Worm (Caenorhabditis elegans): ENCODE measurements around the gene C09F5.3.

Gene C09F5.3

DNA sequence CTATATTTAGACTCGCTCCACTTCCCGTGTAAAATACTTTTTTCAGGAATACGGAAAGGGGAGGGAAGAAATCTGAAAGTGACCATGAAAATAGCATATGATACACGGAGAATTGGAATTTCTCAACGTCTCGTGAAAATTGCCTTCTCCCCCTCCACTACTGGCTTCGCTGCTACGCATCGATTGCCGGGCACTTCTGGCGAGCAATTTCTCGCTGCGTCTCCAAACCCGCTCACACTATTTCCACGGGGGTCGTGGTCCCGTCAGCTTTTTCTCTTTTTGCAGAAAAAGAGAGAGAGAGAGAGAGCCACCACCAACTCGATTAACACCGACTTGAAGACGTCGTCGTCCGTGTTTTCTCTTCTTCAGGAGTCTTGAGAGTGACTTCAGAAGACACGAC lies 5.9 kb upstream of the C09F5.3 start (continued):
- TF ChIP-seq hlh-11 (tag; optimal IDR thresholded peaks at IDR 0.05) (peak; percentile 30), mep-1 (tag; optimal IDR thresholded peaks at IDR 0.05) (peak; percentile 62), dmd-6 (GFP tag; IDR thresholded peaks at IDR 0.05) (peak; percentile 7; the same call in 1 of the 2 replicates), ctbp-1 (GFP tag; IDR thresholded peaks at IDR 0.05) (peak; percentile 77), F37D6.2 (tag; optimal IDR thresholded peaks at IDR 0.05) (peak; percentile 61), rbr-2 (tag; optimal IDR thresholded peaks at IDR 0.05) (peak; percentile 76)

DNA sequence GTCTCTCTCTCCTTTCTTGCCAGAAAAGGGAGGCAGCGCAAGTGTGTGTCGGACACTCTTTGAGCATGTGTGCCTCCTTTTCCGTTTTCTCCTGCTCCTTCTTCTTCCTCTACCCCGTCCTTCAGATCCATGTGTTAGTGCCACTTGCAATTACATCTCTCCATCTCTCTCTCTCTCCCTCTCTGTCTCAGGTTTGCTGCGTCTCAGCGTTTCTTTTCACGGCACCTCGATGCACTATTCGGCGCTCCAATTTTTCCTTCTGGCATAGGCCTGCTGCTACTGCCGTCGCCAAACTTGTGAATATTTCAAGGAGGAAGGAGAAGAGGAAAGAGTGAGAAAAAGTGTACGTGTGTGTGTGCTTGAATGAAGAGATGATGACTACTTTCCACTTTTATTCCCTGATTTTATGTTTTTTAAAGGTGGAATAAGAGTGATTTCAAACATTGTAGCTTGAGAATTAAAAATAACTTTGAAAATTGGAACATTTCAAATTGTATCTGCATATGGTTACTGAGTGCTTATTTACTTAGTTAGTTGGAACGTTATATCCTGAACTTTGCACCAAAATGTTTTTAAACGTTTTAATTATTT lies 3.3 kb upstream of the C09F5.3 start, which contains the start of gene W02B3.3:
Gene W02B3.3 (minus strand): TSS at position 131 of the 591 bp plus-strand sequence.
- TF ChIP-seq hif-1 (tag; optimal IDR thresholded peaks at IDR 0.05) (peak in 1 of 2 experiments; percentile 44), duxl-1 (tag; optimal IDR thresholded peaks at IDR 0.05; ENCODE audit: poor library complexity) (no peak), lsy-2 (tag; optimal IDR thresholded peaks at IDR 0.05) (peak; percentile 34 to 73), aha-1 (tag) (peak; percentile 97), unc-130 (GFP tag; optimal IDR thresholded peaks at IDR 0.05) (no peak), zip-2 (tag; optimal IDR thresholded peaks at IDR 0.05) (no peak), pqm-1 (tag; optimal IDR thresholded peaks at IDR 0.05) (no peak), F26F4.8 (GFP tag; conservative IDR thresholded peaks at IDR 0.05) (no peak), egl-27 (tag; optimal IDR thresholded peaks at IDR 0.05) (no peak), nhr-48 (tag; optimal IDR thresholded peaks at IDR 0.05) (no peak), nhr-111 (GFP tag; optimal IDR thresholded peaks at IDR 0.05) (no peak), dmd-9 (GFP tag; IDR thresholded peaks at IDR 0.05) (no peak), lin-15B (tag; optimal IDR thresholded peaks at IDR 0.05) (no peak), spr-3 (GFP tag; optimal IDR thresholded peaks at IDR 0.05) (no peak), Y105C5A.15 (GFP tag; IDR thresholded peaks at IDR 0.05) (no peak), lin-39 (tag; optimal IDR thresholded peaks at IDR 0.05) (no peak), Y75B8A.6 (GFP tag; IDR thresholded peaks at IDR 0.05) (no peak), ceh-28 (tag; optimal IDR thresholded peaks at IDR 0.05) (no peak), T26A8.4 (GFP tag; IDR thresholded peaks at IDR 0.05) (no peak), nhr-11 (tag; optimal IDR thresholded peaks at IDR 0.05) (peak; percentile 23), ceh-62 (tag; optimal IDR thresholded peaks at IDR 0.05) (no peak), mxl-2 (GFP tag; conservative IDR thresholded peaks at IDR 0.05) (no peak), T20F7.1 (GFP tag; optimal IDR thresholded peaks at IDR 0.05) (no peak), ctbp-1 (GFP tag; IDR thresholded peaks at IDR 0.05) (peak; percentile 84), ces-1 (GFP tag; optimal IDR thresholded peaks at IDR 0.05) (no peak), mxl-3 (GFP tag; optimal IDR thresholded peaks at IDR 0.05) (peak; percentile 0), unc-62 (GFP tag; optimal IDR thresholded peaks at IDR 0.05 in 1 of 2) (peak in 1 of 2 experiments; percentile 94), unc-62 (tag; optimal IDR thresholded peaks at IDR 0.05) (no peak), ceh-82 (tag; optimal IDR thresholded peaks at IDR 0.05) (no peak), daf-8 (GFP tag; IDR thresholded peaks at IDR 0.05) (no peak), sdz-12 (GFP tag; optimal IDR thresholded peaks at IDR 0.05) (no peak), ztf-11 (tag; optimal IDR thresholded peaks at IDR 0.05) (no peak), D1046.2 (GFP tag; IDR thresholded peaks at IDR 0.05) (no peak), mep-1 (tag; optimal IDR thresholded peaks at IDR 0.05) (peak; percentile 79), lin-29 (GFP tag; IDR thresholded peaks at IDR 0.05) (no peak), nhr-42 (GFP tag; IDR thresholded peaks at IDR 0.05) (no peak), daf-12 (tag; optimal IDR thresholded peaks at IDR 0.05) (no peak), tra-1 (GFP tag; IDR thresholded peaks at IDR 0.05) (no peak), unc-39 (tag; optimal IDR thresholded peaks at IDR 0.05) (no peak), ZK546.5 (tag; optimal IDR thresholded peaks at IDR 0.05) (no peak), snpc-4 (tag; optimal IDR thresholded peaks at IDR 0.05) (no peak), F10B5.3 (tag; optimal IDR thresholded peaks at IDR 0.05) (no peak), cey-2 (tag; optimal IDR thresholded peaks at IDR 0.05; ENCODE audit: borderline replicate concordance, insufficient read depth) (no peak), F37D6.2 (tag; optimal IDR thresholded peaks at IDR 0.05) (peak; percentile 47), nhr-10 (tag; optimal IDR thresholded peaks at IDR 0.05) (no peak), ama-1 (optimal IDR thresholded peaks at IDR 0.05) (no peak), egl-43 (GFP tag; IDR thresholded peaks at IDR 0.05) (peak; percentile 57; the same call in 1 of the 2 replicates)
